Worm (Caenorhabditis elegans) whole organism, L4 larva: ENCODE results near the gene atf-8.
"Not testable (repeated sequence)": the region's sequence is repeated elsewhere in the genome, so short reads cannot be mapped to it uniquely, and the experiment has no call there.

Experiments
- F26F4.8 ChIP-seq: fragments of 200-800 bp; sonication (Bioruptor generic); conservative IDR thresholded peaks from 2 replicates; pipeline ENCODE4 v1.3.6; 2022; ENCODE audit warnings: missing genetic modification characterization, missing compliant biosample characterization
- F37D6.2 ChIP-seq: sonication (generic microtip); optimal IDR thresholded peaks from 2 replicates; lab custom pipeline; 2016; ENCODE audit warnings: mild to moderate bottlenecking, missing genetic modification characterization, missing compliant biosample characterization
- R02D3.7 ChIP-seq: fragments of 150-350 bp; sonication (generic microtip); optimal IDR thresholded peaks from 3 replicates; lab custom pipeline; 2014; ENCODE audit warnings: missing biosample characterization, missing genetic modification characterization
- Y48G9A.11 ChIP-seq: fragments of 200-800 bp; sonication (Bioruptor generic); IDR thresholded peaks from 2 replicates; pipeline ENCODE4 v1.3.6; 2022; ENCODE audit warnings: missing genetic modification reagents, missing genetic modification characterization, missing compliant biosample characterization
- Y5F2A.4 ChIP-seq: fragments of 200-800 bp; sonication (Bioruptor generic); optimal IDR thresholded peaks from 2 replicates; lab custom pipeline; 2018; ENCODE audit warnings: mild to moderate bottlenecking, missing genetic modification characterization, missing compliant biosample characterization
- ZK337.2 ChIP-seq: fragments of 200-800 bp; sonication (Bioruptor generic); IDR thresholded peaks from 2 replicates; pipeline ENCODE4 v1.3.6; 2022; ENCODE audit warnings: missing genetic modification reagents, missing genetic modification characterization, missing compliant biosample characterization
- ZK546.5 ChIP-seq, 2 experiments: sonication (generic microtip); optimal IDR thresholded peaks; 2 replicates each; lab custom pipeline; 2017; ENCODE audit warnings: missing biosample characterization in 2 of 2, missing genetic modification characterization in 2 of 2
- aha-1 ChIP-seq: fragments of 150-350 bp; peaks from one replicate; lab custom pipeline; 2014; ENCODE audit warnings: missing biosample characterization, missing genetic modification characterization
- aly-2 ChIP-seq: sonication (generic microtip); optimal IDR thresholded peaks from 2 replicates; lab custom pipeline; 2018; ENCODE audit warnings: missing biosample characterization, missing genetic modification characterization
- ceh-20 ChIP-seq: fragments of 200-800 bp; sonication (Bioruptor generic); IDR thresholded peaks from 2 replicates; pipeline ENCODE4 v1.3.6; 2022; ENCODE audit warnings: missing genetic modification reagents, missing genetic modification characterization, missing compliant biosample characterization
- ceh-28 ChIP-seq: fragments of 150-350 bp; optimal IDR thresholded peaks from 2 replicates; lab custom pipeline; 2014; ENCODE audit warnings: missing biosample characterization, missing genetic modification reagents, missing genetic modification characterization
- ceh-32 ChIP-seq: sonication (generic microtip); optimal IDR thresholded peaks from 2 replicates; lab custom pipeline; 2016; ENCODE audit warnings: mild to moderate bottlenecking, missing genetic modification characterization, missing compliant biosample characterization; ENCODE audit not compliant: poor library complexity
- ceh-62 ChIP-seq: sonication (generic microtip); optimal IDR thresholded peaks from 2 replicates; lab custom pipeline; 2017; ENCODE audit warnings: missing biosample characterization, missing genetic modification characterization
- ces-1 ChIP-seq: fragments of 150-350 bp; sonication (generic microtip); optimal IDR thresholded peaks from 4 replicates; lab custom pipeline; 2014; ENCODE audit warnings: missing biosample characterization, missing genetic modification reagents, missing genetic modification characterization
- daf-19 ChIP-seq: fragments of 200-800 bp; sonication (Bioruptor generic); conservative IDR thresholded peaks from 2 replicates; pipeline ENCODE4 v1.3.6; 2022; ENCODE audit warnings: missing genetic modification characterization, missing compliant biosample characterization
- dmd-6 ChIP-seq: fragments of 200-800 bp; sonication (Bioruptor generic); IDR thresholded peaks from 2 replicates; pipeline ENCODE4 v1.3.6; 2022; ENCODE audit warnings: missing genetic modification reagents, missing genetic modification characterization, missing compliant biosample characterization
- dmd-8 ChIP-seq: fragments of 200-800 bp; sonication (Bioruptor generic); IDR thresholded peaks from 2 replicates; pipeline ENCODE4 v1.3.6; 2022; ENCODE audit warnings: missing genetic modification characterization, missing compliant biosample characterization
- dpl-1 ChIP-seq: fragments of 150-350 bp; optimal IDR thresholded peaks from 2 replicates; lab custom pipeline; 2014; ENCODE audit warnings: missing biosample characterization, missing genetic modification reagents, missing genetic modification characterization
- egl-27 ChIP-seq: sonication (generic microtip); optimal IDR thresholded peaks from 3 replicates; lab custom pipeline; 2017; ENCODE audit warnings: missing biosample characterization, missing genetic modification reagents, missing genetic modification characterization
- hlh-11 ChIP-seq: fragments of 200-800 bp; sonication (Bioruptor generic); optimal IDR thresholded peaks from 2 replicates; lab custom pipeline; 2018; ENCODE audit warnings: mild to moderate bottlenecking, missing genetic modification characterization, missing compliant biosample characterization
- lin-15B ChIP-seq: fragments of 150-350 bp; sonication (generic microtip); optimal IDR thresholded peaks from 3 replicates; lab custom pipeline; 2014; ENCODE audit warnings: missing biosample characterization, missing genetic modification characterization
- mep-1 ChIP-seq: fragments of 150-350 bp; sonication (generic microtip); optimal IDR thresholded peaks from 3 replicates; lab custom pipeline; 2014; ENCODE audit warnings: missing biosample characterization, missing genetic modification characterization
- mxl-3 ChIP-seq: fragments of 200-800 bp; sonication (Bioruptor generic); optimal IDR thresholded peaks from 2 replicates; lab custom pipeline; 2018; ENCODE audit warnings: mild to moderate bottlenecking, missing genetic modification characterization, missing compliant biosample characterization
- nhr-10 ChIP-seq: fragments of 150-350 bp; optimal IDR thresholded peaks from 2 replicates; lab custom pipeline; 2014; ENCODE audit warnings: missing biosample characterization, missing genetic modification characterization
- nhr-11 ChIP-seq: fragments of 150-350 bp; optimal IDR thresholded peaks from 2 replicates; lab custom pipeline; 2014; ENCODE audit warnings: missing biosample characterization, missing genetic modification characterization
- nhr-111 ChIP-seq: fragments of 200-800 bp; sonication (Bioruptor generic); optimal IDR thresholded peaks from 2 replicates; lab custom pipeline; 2018; ENCODE audit warnings: mild to moderate bottlenecking, missing genetic modification characterization, missing compliant biosample characterization
- nhr-25 ChIP-seq: sonication (generic microtip); optimal IDR thresholded peaks from 2 replicates; lab custom pipeline; 2017; ENCODE audit warnings: missing genetic modification characterization, mild to moderate bottlenecking, missing compliant biosample characterization, antibody characterized with exemption, moderate library complexity, borderline replicate concordance; ENCODE audit not compliant: insufficient read depth
- nhr-6 ChIP-seq: fragments of 150-350 bp; optimal IDR thresholded peaks from 2 replicates; lab custom pipeline; 2014; ENCODE audit warnings: missing biosample characterization, missing genetic modification characterization
- php-3 ChIP-seq: fragments of 200-800 bp; sonication (Bioruptor generic); IDR thresholded peaks from 2 replicates; pipeline ENCODE4 v1.3.6; 2022; ENCODE audit warnings: missing genetic modification reagents, missing genetic modification characterization, missing compliant biosample characterization
- saeg-2 ChIP-seq: fragments of 200-800 bp; sonication (Bioruptor generic); IDR thresholded peaks from 2 replicates; pipeline ENCODE4 v1.3.6; 2022; ENCODE audit warnings: missing genetic modification reagents, missing genetic modification characterization, missing compliant biosample characterization
- sdz-12 ChIP-seq: fragments of 200-800 bp; sonication (Bioruptor generic); optimal IDR thresholded peaks from 2 replicates; lab custom pipeline; 2018; ENCODE audit warnings: mild to moderate bottlenecking, missing genetic modification characterization, missing compliant biosample characterization
- set-16 ChIP-seq: fragments of 200-800 bp; sonication (Bioruptor generic); IDR thresholded peaks from 2 replicates; pipeline ENCODE4 v1.3.6; 2022; ENCODE audit warnings: missing genetic modification reagents, missing genetic modification characterization, missing compliant biosample characterization
- snpc-4 ChIP-seq: fragments of 150-350 bp; optimal IDR thresholded peaks from 2 replicates; lab custom pipeline; 2014; ENCODE audit warnings: missing biosample characterization, missing genetic modification characterization
- spr-1 ChIP-seq: sonication (generic microtip); optimal IDR thresholded peaks from 2 replicates; lab custom pipeline; 2016; ENCODE audit warnings: mild to moderate bottlenecking, missing genetic modification characterization, missing compliant biosample characterization
- tra-1 ChIP-seq: fragments of 200-800 bp; sonication (Bioruptor generic); IDR thresholded peaks from 2 replicates; pipeline ENCODE4 v1.3.6; 2022; ENCODE audit warnings: missing genetic modification reagents, missing genetic modification characterization, missing compliant biosample characterization
- unc-39 ChIP-seq: sonication (generic microtip); optimal IDR thresholded peaks from 2 replicates; lab custom pipeline; 2017; ENCODE audit warnings: missing biosample characterization, missing genetic modification characterization
- zip-11 ChIP-seq: fragments of 200-800 bp; sonication (Bioruptor generic); IDR thresholded peaks from 2 replicates; pipeline ENCODE4 v1.3.6; 2022; ENCODE audit warnings: missing genetic modification characterization, missing compliant biosample characterization

atf-8 gene

ce11 chrV:6105374-6105773 is at the start of gene atf-8:
TSS of gene atf-8 (plus strand) at chrV:6105607.
- TF ChIP-seq aha-1 (tag; lab: Kevin White, UChicago) (no peak), hlh-11 (tag; lab: Kevin White, UChicago) (peak; percentile 31), set-16 (GFP tag; lab: Robert Waterston, UW) (peak; percentile 53), nhr-10 (no peak), nhr-11 (no peak), tra-1 (no peak), dpl-1 (GFP tag; lab: Kevin White, UChicago) (no peak), mep-1 (tag; lab: Kevin White, UChicago) (no peak), ceh-32 (tag; lab: Kevin White, UChicago) (no peak), F37D6.2 (tag; lab: Kevin White, UChicago) (no peak), ZK546.5 (tag; optimal IDR thresholded peaks at IDR 0.05; lab: Kevin White, UChicago) (no peak), php-3 (GFP tag; lab: Robert Waterston, UW) (no peak), daf-19 (GFP tag; lab: Robert Waterston, UW) (no peak), F26F4.8 (GFP tag; lab: Robert Waterston, UW) (no peak), nhr-6 (tag; lab: Kevin White, UChicago) (no peak), snpc-4 (no peak), dmd-6 (no peak), ces-1 (GFP tag; lab: Kevin White, UChicago) (no peak), saeg-2 (GFP tag; lab: Robert Waterston, UW) (no peak), nhr-25 (peak; percentile 27), dmd-8 (no peak), aly-2 (tag; lab: Kevin White, UChicago) (no peak), egl-27 (tag; lab: Kevin White, UChicago) (no peak), nhr-111 (GFP tag; lab: Kevin White, UChicago) (no peak)

- no peak for TF ChIP-seq ZK337.2 (GFP tag; lab: Robert Waterston, UW)
- no peak for TF ChIP-seq ceh-62 (tag; lab: Kevin White, UChicago)
- TF ChIP-seq zip-11 (GFP tag; lab: Robert Waterston, UW): no peak
- peak; percentile 10 for TF ChIP-seq aha-1 (tag; lab: Kevin White, UChicago)
- no peak for TF ChIP-seq spr-1 (tag; lab: Kevin White, UChicago)
- TF ChIP-seq, all 104 proteins: peak for 1
Observed at ce11 chrV:6063330-6063729, 42.1 kb upstream of the atf-8 start, which contains the start of gene Y38A10A.2. TSS of gene Y38A10A.2 (minus strand) at chrV:6063430.

ce11 chrV:6067112-6067511 is 38.3 kb upstream of the atf-8 start, which contains the start of gene srh-10:
TSS of gene srh-10 (minus strand) at chrV:6067140.
- TF ChIP-seq unc-39 (no peak), nhr-10 (no peak), mxl-3 (GFP tag; lab: Kevin White, UChicago) (no peak), dmd-6 (no peak), Y5F2A.4 (GFP tag; lab: Kevin White, UChicago) (no peak), F37D6.2 (tag; lab: Kevin White, UChicago) (no peak), ceh-28 (no peak), sdz-12 (GFP tag; lab: Kevin White, UChicago) (no peak), ceh-20 (GFP tag; lab: Robert Waterston, UW) (no peak), hlh-11 (tag; lab: Kevin White, UChicago) (no peak)

- not testable (repeated sequence) for TF ChIP-seq lin-15B (tag; lab: Kevin White, UChicago); R02D3.7 (tag; lab: Kevin White, UChicago); Y48G9A.11 (GFP tag; lab: Robert Waterston, UW)
Observed at ce11 chrV:6069968-6070367, 35.4 kb upstream of the atf-8 start, which contains the start of gene fbxa-214. TSS of gene fbxa-214 (minus strand) at chrV:6070068.
